Worm (Caenorhabditis elegans) whole organism, L4 larva: ENCODE data around the gene C50F4.10.

Source experiments
- D1046.2 ChIP-seq: fragments of 200-800 bp; sonication (Bioruptor generic); IDR thresholded peaks from 2 replicates; pipeline ENCODE4 v1.3.6; 2022; ENCODE audit warnings: missing genetic modification characterization, missing compliant biosample characterization
- F26F4.8 ChIP-seq: fragments of 200-800 bp; sonication (Bioruptor generic); conservative IDR thresholded peaks from 2 replicates; pipeline ENCODE4 v1.3.6; 2022; ENCODE audit warnings: missing genetic modification characterization, missing compliant biosample characterization
- F44E2.7 ChIP-seq: fragments of 200-800 bp; sonication (Bioruptor generic); IDR thresholded peaks from 2 replicates; pipeline ENCODE4 v2.1.2; 2022; ENCODE audit warnings: missing genetic modification characterization, missing compliant biosample characterization
- R02D3.7 ChIP-seq: fragments of 150-350 bp; sonication (generic microtip); optimal IDR thresholded peaks from 3 replicates; lab custom pipeline; 2014; ENCODE audit warnings: missing biosample characterization, missing genetic modification characterization
- Y105C5A.15 ChIP-seq: fragments of 200-800 bp; sonication (Bioruptor generic); IDR thresholded peaks from 2 replicates; pipeline ENCODE4 v1.3.6; 2022; ENCODE audit warnings: missing genetic modification characterization, missing compliant biosample characterization
- Y48G9A.11 ChIP-seq: fragments of 200-800 bp; sonication (Bioruptor generic); IDR thresholded peaks from 2 replicates; pipeline ENCODE4 v1.3.6; 2022; ENCODE audit warnings: missing genetic modification reagents, missing genetic modification characterization, missing compliant biosample characterization
- Y75B8A.6 ChIP-seq: fragments of 200-800 bp; sonication (Bioruptor generic); IDR thresholded peaks from 2 replicates; pipeline ENCODE4 v1.3.6; 2022; ENCODE audit warnings: missing genetic modification reagents, missing genetic modification characterization, missing compliant biosample characterization
- ZK337.2 ChIP-seq: fragments of 200-800 bp; sonication (Bioruptor generic); IDR thresholded peaks from 2 replicates; pipeline ENCODE4 v1.3.6; 2022; ENCODE audit warnings: missing genetic modification reagents, missing genetic modification characterization, missing compliant biosample characterization
- ZK546.5 ChIP-seq, 2 experiments: sonication (generic microtip); optimal IDR thresholded peaks; 2 replicates each; lab custom pipeline; 2017; ENCODE audit warnings: missing biosample characterization in 2 of 2, missing genetic modification characterization in 2 of 2
- aha-1 ChIP-seq: fragments of 150-350 bp; peaks from one replicate; lab custom pipeline; 2014; ENCODE audit warnings: missing biosample characterization, missing genetic modification characterization
- aly-2 ChIP-seq: sonication (generic microtip); optimal IDR thresholded peaks from 2 replicates; lab custom pipeline; 2018; ENCODE audit warnings: missing biosample characterization, missing genetic modification characterization
- arid-1 ChIP-seq: fragments of 200-800 bp; sonication (Bioruptor generic); conservative IDR thresholded peaks from 2 replicates; pipeline ENCODE4 v1.3.6; 2022; ENCODE audit warnings: missing genetic modification reagents, missing genetic modification characterization, missing compliant biosample characterization
- attf-4 ChIP-seq: sonication (generic microtip); optimal IDR thresholded peaks from 3 replicates; lab custom pipeline; 2017; ENCODE audit warnings: missing biosample characterization, missing genetic modification characterization
- ceh-28 ChIP-seq: fragments of 150-350 bp; optimal IDR thresholded peaks from 2 replicates; lab custom pipeline; 2014; ENCODE audit warnings: missing biosample characterization, missing genetic modification reagents, missing genetic modification characterization
- ceh-44 ChIP-seq: fragments of 200-800 bp; sonication (Bioruptor generic); IDR thresholded peaks from 2 replicates; pipeline ENCODE4 v1.3.6; 2022; ENCODE audit warnings: missing genetic modification reagents, missing genetic modification characterization, missing compliant biosample characterization
- ceh-82 ChIP-seq: sonication (generic microtip); optimal IDR thresholded peaks from 2 replicates; lab custom pipeline; 2017; ENCODE audit warnings: missing biosample characterization, missing genetic modification characterization
- ces-1 ChIP-seq: fragments of 150-350 bp; sonication (generic microtip); optimal IDR thresholded peaks from 4 replicates; lab custom pipeline; 2014; ENCODE audit warnings: missing biosample characterization, missing genetic modification reagents, missing genetic modification characterization
- ctbp-1 ChIP-seq: fragments of 200-800 bp; sonication (Bioruptor generic); IDR thresholded peaks from 2 replicates; pipeline ENCODE4 v1.3.6; 2022; ENCODE audit warnings: missing genetic modification reagents, missing genetic modification characterization, missing compliant biosample characterization
- daf-12 ChIP-seq: fragments of 150-350 bp; optimal IDR thresholded peaks from 2 replicates; lab custom pipeline; 2014; ENCODE audit warnings: missing biosample characterization, missing genetic modification reagents, missing genetic modification characterization
- dpl-1 ChIP-seq: fragments of 150-350 bp; optimal IDR thresholded peaks from 2 replicates; lab custom pipeline; 2014; ENCODE audit warnings: missing biosample characterization, missing genetic modification reagents, missing genetic modification characterization
- duxl-1 ChIP-seq: sonication (generic microtip); optimal IDR thresholded peaks from 2 replicates; lab custom pipeline; 2016; ENCODE audit warnings: mild to moderate bottlenecking, missing genetic modification characterization, moderate library complexity, missing compliant biosample characterization; ENCODE audit not compliant: poor library complexity
- dve-1 ChIP-seq: sonication (generic microtip); optimal IDR thresholded peaks from 2 replicates; lab custom pipeline; 2017; ENCODE audit warnings: antibody characterized with exemption, mild to moderate bottlenecking, missing genetic modification characterization, missing compliant biosample characterization; ENCODE audit not compliant: insufficient read depth
- egl-27 ChIP-seq: sonication (generic microtip); optimal IDR thresholded peaks from 3 replicates; lab custom pipeline; 2017; ENCODE audit warnings: missing biosample characterization, missing genetic modification reagents, missing genetic modification characterization
- fkh-10 ChIP-seq: fragments of 150-350 bp; optimal IDR thresholded peaks from 2 replicates; lab custom pipeline; 2014; ENCODE audit warnings: missing biosample characterization, missing genetic modification reagents, missing genetic modification characterization
- fos-1 ChIP-seq: fragments of 150-350 bp; optimal IDR thresholded peaks from 2 replicates; lab custom pipeline; 2014; ENCODE audit warnings: missing biosample characterization, missing genetic modification characterization
- hmg-1.1 ChIP-seq: fragments of 200-800 bp; sonication (Bioruptor generic); IDR thresholded peaks from 2 replicates; pipeline ENCODE4 v1.3.6; 2022; ENCODE audit warnings: missing genetic modification reagents, missing genetic modification characterization, missing compliant biosample characterization
- lim-7 ChIP-seq: fragments of 200-800 bp; sonication (Bioruptor generic); IDR thresholded peaks from 2 replicates; pipeline ENCODE4 v1.3.6; 2022; ENCODE audit warnings: missing genetic modification characterization, missing compliant biosample characterization
- lin-29 ChIP-seq: fragments of 200-800 bp; sonication (Bioruptor generic); IDR thresholded peaks from 2 replicates; pipeline ENCODE4 v1.3.6; 2022; ENCODE audit warnings: missing genetic modification reagents, missing genetic modification characterization, missing compliant biosample characterization
- lin-39 ChIP-seq: fragments of 150-350 bp; optimal IDR thresholded peaks from 2 replicates; lab custom pipeline; 2014; ENCODE audit warnings: missing biosample characterization, missing genetic modification reagents, missing genetic modification characterization
- lir-3 ChIP-seq: sonication (generic microtip); optimal IDR thresholded peaks from 2 replicates; lab custom pipeline; 2016; ENCODE audit warnings: mild to moderate bottlenecking, missing genetic modification characterization, missing compliant biosample characterization
- lsy-2 ChIP-seq, 2 experiments: fragments of 150-350 bp in 1 of 2; sonication (generic microtip) in 1 of 2; optimal IDR thresholded peaks; 2 replicates each; lab custom pipeline; 2014 to 2017; ENCODE audit warnings: missing biosample characterization in 2 of 2, missing genetic modification characterization in 2 of 2
- mdl-1 ChIP-seq, 2 experiments: fragments of 150-350 bp in 1 of 2; sonication (generic microtip) in 1 of 2; optimal IDR thresholded peaks; 2 replicates each; lab custom pipeline; 2014 to 2017; ENCODE audit warnings: missing biosample characterization in 2 of 2, missing genetic modification characterization in 2 of 2
- mep-1 ChIP-seq: fragments of 150-350 bp; sonication (generic microtip); optimal IDR thresholded peaks from 3 replicates; lab custom pipeline; 2014; ENCODE audit warnings: missing biosample characterization, missing genetic modification characterization
- mes-2 ChIP-seq: sonication (generic microtip); optimal IDR thresholded peaks from 2 replicates; lab custom pipeline; 2016; ENCODE audit warnings: missing genotype, mild to moderate bottlenecking, missing genetic modification characterization, missing compliant biosample characterization; ENCODE audit not compliant: poor library complexity, severe bottlenecking
- nhr-102 ChIP-seq: sonication (generic microtip); optimal IDR thresholded peaks from 2 replicates; lab custom pipeline; 2016; ENCODE audit warnings: mild to moderate bottlenecking, missing genetic modification characterization, moderate library complexity, missing compliant biosample characterization
- nhr-237 ChIP-seq: sonication (generic microtip); optimal IDR thresholded peaks from 2 replicates; lab custom pipeline; 2017; ENCODE audit warnings: missing biosample characterization, missing genetic modification characterization
- nhr-25 ChIP-seq: sonication (generic microtip); optimal IDR thresholded peaks from 2 replicates; lab custom pipeline; 2017; ENCODE audit warnings: missing genetic modification characterization, mild to moderate bottlenecking, missing compliant biosample characterization, antibody characterized with exemption, moderate library complexity, borderline replicate concordance; ENCODE audit not compliant: insufficient read depth
- nhr-28 ChIP-seq: fragments of 150-350 bp; optimal IDR thresholded peaks from 2 replicates; lab custom pipeline; 2014; ENCODE audit warnings: missing biosample characterization, missing genetic modification characterization
- nhr-48 ChIP-seq: sonication (generic microtip); optimal IDR thresholded peaks from 2 replicates; lab custom pipeline; 2016; ENCODE audit warnings: mild to moderate bottlenecking, missing genetic modification characterization, missing compliant biosample characterization
- nhr-6 ChIP-seq: fragments of 150-350 bp; optimal IDR thresholded peaks from 2 replicates; lab custom pipeline; 2014; ENCODE audit warnings: missing biosample characterization, missing genetic modification characterization
- nhr-76 ChIP-seq: fragments of 150-350 bp; optimal IDR thresholded peaks from 2 replicates; lab custom pipeline; 2014; ENCODE audit warnings: missing biosample characterization, missing genetic modification characterization
- nhr-77 ChIP-seq: fragments of 150-350 bp; optimal IDR thresholded peaks from 2 replicates; lab custom pipeline; 2014; ENCODE audit warnings: missing biosample characterization, missing genetic modification characterization
- pha-4 ChIP-seq, 2 experiments: fragments of 150-350 bp in 1 of 2; fragments of 200-800 bp in 1 of 2; sonication (Bioruptor generic) in 1 of 2; IDR thresholded peaks in 1 of 2; optimal IDR thresholded peaks in 1 of 2; 2 replicates each; pipeline versions ENCODE4 v1.3.6 to Lab custom; 2014 to 2022; ENCODE audit warnings: missing genetic modification characterization in 2 of 2, missing genetic modification reagents in 2 of 2, missing biosample characterization in 1 of 2, missing compliant biosample characterization in 1 of 2
- php-3 ChIP-seq: fragments of 200-800 bp; sonication (Bioruptor generic); IDR thresholded peaks from 2 replicates; pipeline ENCODE4 v1.3.6; 2022; ENCODE audit warnings: missing genetic modification reagents, missing genetic modification characterization, missing compliant biosample characterization
- sdz-12 ChIP-seq: fragments of 200-800 bp; sonication (Bioruptor generic); optimal IDR thresholded peaks from 2 replicates; lab custom pipeline; 2018; ENCODE audit warnings: mild to moderate bottlenecking, missing genetic modification characterization, missing compliant biosample characterization
- snpc-4 ChIP-seq: fragments of 150-350 bp; optimal IDR thresholded peaks from 2 replicates; lab custom pipeline; 2014; ENCODE audit warnings: missing biosample characterization, missing genetic modification characterization
- spr-3 ChIP-seq: fragments of 200-800 bp; sonication (Bioruptor generic); optimal IDR thresholded peaks from 2 replicates; lab custom pipeline; 2018; ENCODE audit warnings: mild to moderate bottlenecking, missing genetic modification characterization, missing compliant biosample characterization
- unc-62 ChIP-seq, 3 experiments: fragments of 150-350 bp in 1 of 3; sonication (generic microtip); optimal IDR thresholded peaks in 2 of 3; peaks in 1 of 3; 1 replicate in 1 of 3; 2 replicates in 2 of 3; lab custom pipeline; 2014 to 2017; ENCODE audit warnings: missing biosample characterization in 3 of 3, missing genetic modification characterization in 3 of 3, missing genetic modification reagents in 3 of 3, missing genotype in 1 of 3
- zag-1 ChIP-seq: fragments of 150-350 bp; optimal IDR thresholded peaks from 2 replicates; lab custom pipeline; 2014; ENCODE audit warnings: missing biosample characterization, missing genetic modification characterization
- ztf-11 ChIP-seq: fragments of 150-350 bp; optimal IDR thresholded peaks from 2 replicates; lab custom pipeline; 2014; ENCODE audit warnings: missing biosample characterization, missing genetic modification characterization
- ztf-7 ChIP-seq: fragments of 150-350 bp; optimal IDR thresholded peaks from 2 replicates; lab custom pipeline; 2014; ENCODE audit warnings: missing biosample characterization, missing genetic modification characterization

C50F4.10 gene

ce11 chrV:9545238-9545709, 13.9 kb upstream of the C50F4.10 start, which contains the start of the genes his-35 and his-41 (continued):
- TF ChIP-seq nhr-76 (tag; lab: Kevin White, UChicago) (no peak), ztf-11 (tag; lab: Kevin White, UChicago) (no peak), lsy-2 (tag; optimal IDR thresholded peaks at IDR 0.05; lab: Kevin White, UChicago) (peak in 1 of 2 experiments; percentile 46), egl-27 (tag; lab: Kevin White, UChicago) (no peak), mdl-1 (tag; optimal IDR thresholded peaks at IDR 0.05; lab: Kevin White, UChicago) (peak in 1 of 2 experiments; percentile 11), nhr-48 (peak; percentile 20), F26F4.8 (GFP tag; lab: Robert Waterston, UW) (no peak), unc-62 (GFP tag; optimal IDR thresholded peaks at IDR 0.05 in 1 of 2; lab: Kevin White, UChicago) (peak in 1 of 2 experiments; percentile 81), unc-62 (tag; optimal IDR thresholded peaks at IDR 0.05; lab: Kevin White, UChicago) (no peak), pha-4 (GFP tag; IDR thresholded peaks at IDR 0.05; lab: Robert Waterston, UW) (no peak; the same call in 1 of the 2 replicates), pha-4 (tag; optimal IDR thresholded peaks at IDR 0.05; lab: Kevin White, UChicago) (no peak), ZK337.2 (GFP tag; lab: Robert Waterston, UW) (no peak), dve-1 (tag; lab: Kevin White, UChicago) (no peak), snpc-4 (no peak), Y48G9A.11 (no peak), dpl-1 (GFP tag; lab: Kevin White, UChicago) (peak; percentile 27), lim-7 (GFP tag; lab: Robert Waterston, UW) (no peak), nhr-102 (peak; percentile 44), daf-12 (tag; lab: Kevin White, UChicago) (no peak), R02D3.7 (tag; lab: Kevin White, UChicago) (no peak), mes-2 (tag; lab: Kevin White, UChicago) (peak; percentile 42), F44E2.7 (GFP tag; lab: Robert Waterston, UW) (no peak), fkh-10 (no peak), ceh-44 (GFP tag; lab: Robert Waterston, UW) (no peak), duxl-1 (no peak), ceh-28 (no peak), Y75B8A.6 (GFP tag; lab: Robert Waterston, UW) (no peak), spr-3 (GFP tag; lab: Kevin White, UChicago) (no peak), mep-1 (tag; lab: Kevin White, UChicago) (peak; percentile 2), arid-1 (no peak), nhr-77 (tag; lab: Kevin White, UChicago) (no peak), ces-1 (GFP tag; lab: Kevin White, UChicago) (no peak), lin-29 (GFP tag; lab: Robert Waterston, UW) (no peak), ZK546.5 (tag; optimal IDR thresholded peaks at IDR 0.05; lab: Kevin White, UChicago) (no peak), php-3 (GFP tag; lab: Robert Waterston, UW) (no peak), hmg-1.1 (GFP tag; lab: Robert Waterston, UW) (0 out of 2 replicates have a peak, but pooled peaks have one; percentile 24), lin-39 (tag; lab: Kevin White, UChicago) (no peak), ceh-82 (tag; lab: Kevin White, UChicago) (no peak), attf-4 (no peak), zag-1 (tag; lab: Kevin White, UChicago) (no peak), aly-2 (tag; lab: Kevin White, UChicago) (no peak), ztf-7 (tag; lab: Kevin White, UChicago) (no peak), D1046.2 (GFP tag; lab: Robert Waterston, UW) (no peak), nhr-25 (tag; lab: Kevin White, UChicago) (no peak), Y105C5A.15 (no peak), lir-3 (no peak), aha-1 (tag; lab: Kevin White, UChicago) (peak; percentile 96), nhr-237 (tag; lab: Kevin White, UChicago) (no peak), fos-1 (tag; lab: Kevin White, UChicago) (no peak), nhr-28 (no peak), nhr-6 (tag; lab: Kevin White, UChicago) (no peak), sdz-12 (GFP tag; lab: Kevin White, UChicago) (no peak), ctbp-1 (GFP tag; lab: Robert Waterston, UW) (no peak)
